Fruit fly (Drosophila melanogaster) whole organism, wandering third instar larva: ENCODE measurements around the gene Cda5.

Experiments used
- Abd-B ChIP-seq: fragments of >200 bp; optimal IDR thresholded peaks from 2 replicates; lab custom pipeline; 2017; ENCODE audit warnings: missing biosample characterization, missing genetic modification characterization
- CG32264 ChIP-seq: fragments of 200-800 bp; sonication (Bioruptor generic); optimal IDR thresholded peaks from 2 replicates; lab custom pipeline; 2016; ENCODE audit warnings: missing biosample characterization, missing genetic modification characterization
- CG9705 ChIP-seq: fragments of 200-800 bp; sonication (Bioruptor generic); optimal IDR thresholded peaks from 2 replicates; lab custom pipeline; 2018; ENCODE audit warnings: missing biosample characterization, mild to moderate bottlenecking, missing genetic modification characterization
- CrebA ChIP-seq: fragments of 200-800 bp; sonication (Bioruptor generic); optimal IDR thresholded peaks from 2 replicates; lab custom pipeline; 2016; ENCODE audit warnings: missing biosample characterization, mild to moderate bottlenecking, missing genetic modification characterization, borderline replicate concordance
- Dfd ChIP-seq: fragments of >200 bp; optimal IDR thresholded peaks from 2 replicates; lab custom pipeline; 2017; ENCODE audit warnings: missing biosample characterization, missing genetic modification characterization
- Dif ChIP-seq: fragments of 200-275, 200-300 bp; sonication (Bioruptor generic); optimal IDR thresholded peaks from 2 replicates; lab custom pipeline; 2018; ENCODE audit warnings: missing biosample characterization, missing genetic modification characterization; ENCODE audit not compliant: partially characterized antibody
- GATAd ChIP-seq: sonication (Bioruptor generic); optimal IDR thresholded peaks from 2 replicates; lab custom pipeline; 2016; ENCODE audit warnings: missing biosample characterization, missing genetic modification characterization
- HLH106 ChIP-seq: fragments of 200-800 bp; optimal IDR thresholded peaks from 3 replicates; lab custom pipeline; 2019; ENCODE audit warnings: missing biosample characterization, mild to moderate bottlenecking, missing genetic modification characterization, moderate library complexity
- Hnf4 ChIP-seq: fragments of 200-800 bp; sonication (Bioruptor generic); optimal IDR thresholded peaks from 2 replicates; lab custom pipeline; 2016; ENCODE audit warnings: missing biosample characterization, mild to moderate bottlenecking, missing genetic modification characterization
- Hr78 ChIP-seq: fragments of >200 bp; optimal IDR thresholded peaks from 2 replicates; lab custom pipeline; 2017; ENCODE audit warnings: missing biosample characterization, missing genetic modification characterization
- Jra ChIP-seq: sonication (Bioruptor generic); optimal IDR thresholded peaks from 2 replicates; lab custom pipeline; 2016; ENCODE audit warnings: missing biosample characterization, missing genetic modification characterization
- Mio ChIP-seq: sonication (Bioruptor generic); optimal IDR thresholded peaks from 2 replicates; lab custom pipeline; 2016; ENCODE audit warnings: missing biosample characterization, missing genetic modification characterization
- N ChIP-seq: fragments of >200 bp; optimal IDR thresholded peaks from 2 replicates; lab custom pipeline; 2018; ENCODE audit warnings: missing biosample characterization, missing external identifiers, missing genetic modification characterization
- OdsH ChIP-seq: fragments of 200-800 bp; sonication (Bioruptor generic); optimal IDR thresholded peaks from 2 replicates; lab custom pipeline; 2016; ENCODE audit warnings: missing biosample characterization, mild to moderate bottlenecking, missing genetic modification characterization
- Rel ChIP-seq, 2 experiments: fragments of 200-800 bp; sonication (Bioruptor generic) in 1 of 2; optimal IDR thresholded peaks; 2 replicates in 1 of 2; 3 replicates in 1 of 2; lab custom pipeline; 2016 to 2019; ENCODE audit warnings: mild to moderate bottlenecking in 2 of 2, missing biosample characterization in 2 of 2, missing genetic modification characterization in 2 of 2, moderate library complexity in 1 of 2
- Sp1 ChIP-seq: fragments of 200-800 bp; sonication (Bioruptor generic); optimal IDR thresholded peaks from 3 replicates; lab custom pipeline; 2019; ENCODE audit warnings: missing biosample characterization, mild to moderate bottlenecking, missing genetic modification characterization, moderate library complexity
- Vsx2 ChIP-seq: fragments of 200-300, 225-300 bp; sonication (Bioruptor generic); optimal IDR thresholded peaks from 2 replicates; lab custom pipeline; 2018; ENCODE audit warnings: missing biosample characterization, missing genetic modification characterization; ENCODE audit not compliant: partially characterized antibody
- br ChIP-seq: fragments of 200-800 bp; sonication (Bioruptor generic); optimal IDR thresholded peaks from 2 replicates; lab custom pipeline; 2016; ENCODE audit warnings: missing biosample characterization, missing genetic modification characterization
- brk ChIP-seq: fragments of 200-800 bp; sonication (Bioruptor generic); optimal IDR thresholded peaks from 2 replicates; lab custom pipeline; 2016; ENCODE audit warnings: missing biosample characterization, mild to moderate bottlenecking, missing genetic modification characterization
- dmrt93B ChIP-seq: fragments of 200-800 bp; sonication (Bioruptor generic); optimal IDR thresholded peaks from 2 replicates; lab custom pipeline; 2018; ENCODE audit warnings: missing biosample characterization, mild to moderate bottlenecking, missing genetic modification characterization
- dsf ChIP-seq: sonication (Bioruptor generic); optimal IDR thresholded peaks from 2 replicates; lab custom pipeline; 2016; ENCODE audit warnings: missing biosample characterization, missing genetic modification characterization, borderline replicate concordance
- ey ChIP-seq: fragments of 200-800 bp; sonication (Bioruptor generic); optimal IDR thresholded peaks from 2 replicates; lab custom pipeline; 2016; ENCODE audit warnings: missing biosample characterization, missing genetic modification characterization
- foxo ChIP-seq, 2 experiments: fragments of 200-800 bp; sonication (Bioruptor generic); optimal IDR thresholded peaks; 2 replicates in 1 of 2; 3 replicates in 1 of 2; lab custom pipeline; 2016 to 2017; ENCODE audit warnings: missing biosample characterization in 2 of 2, missing genetic modification characterization in 2 of 2
- fru ChIP-seq: fragments of 200-800 bp; sonication (Bioruptor generic); optimal IDR thresholded peaks from 3 replicates; lab custom pipeline; 2016; ENCODE audit warnings: missing biosample characterization, mild to moderate bottlenecking, missing genetic modification characterization
- h ChIP-seq: fragments of 200-800 bp; sonication (Bioruptor generic); optimal IDR thresholded peaks from 3 replicates; lab custom pipeline; 2016; ENCODE audit warnings: missing biosample characterization, mild to moderate bottlenecking, missing genetic modification characterization
- jim ChIP-seq: fragments of 175-275, 200-325 bp; sonication (Bioruptor generic); optimal IDR thresholded peaks from 2 replicates; lab custom pipeline; 2016; ENCODE audit warnings: missing biosample characterization, mild to moderate bottlenecking, missing genetic modification characterization
- lola ChIP-seq: fragments of >200 bp; optimal IDR thresholded peaks from 2 replicates; lab custom pipeline; 2017; ENCODE audit warnings: missing biosample characterization, missing genetic modification characterization
- psq ChIP-seq: fragments of 200-800 bp; sonication (Bioruptor generic); optimal IDR thresholded peaks from 3 replicates; lab custom pipeline; 2017; ENCODE audit warnings: missing biosample characterization, mild to moderate bottlenecking, missing genetic modification characterization, moderate library complexity
- rgr ChIP-seq: fragments of 200-800 bp; sonication (Bioruptor generic); optimal IDR thresholded peaks from 3 replicates; lab custom pipeline; 2016; ENCODE audit warnings: missing biosample characterization, mild to moderate bottlenecking, missing genetic modification characterization
- sage ChIP-seq: fragments of 200-800 bp; sonication (Bioruptor generic); optimal IDR thresholded peaks from 2 replicates; lab custom pipeline; 2016; ENCODE audit warnings: missing biosample characterization, mild to moderate bottlenecking, missing genetic modification characterization
- sv ChIP-seq: fragments of 200-800 bp; sonication (Bioruptor generic); optimal IDR thresholded peaks from 3 replicates; lab custom pipeline; 2016; ENCODE audit warnings: missing biosample characterization, missing genetic modification characterization
- tai ChIP-seq: sonication (Bioruptor generic); optimal IDR thresholded peaks from 2 replicates; lab custom pipeline; 2016; ENCODE audit warnings: missing biosample characterization, missing genetic modification characterization
- usp ChIP-seq: fragments of >200 bp; optimal IDR thresholded peaks from 2 replicates; lab custom pipeline; 2017; ENCODE audit warnings: missing biosample characterization, missing genetic modification characterization
- woc ChIP-seq: sonication (Bioruptor generic); optimal IDR thresholded peaks from 2 replicates; lab custom pipeline; 2016; ENCODE audit warnings: missing biosample characterization, mild to moderate bottlenecking, missing genetic modification characterization

Gene Cda5

dm6 chr2L:91830-92229 lies 26.6 kb upstream of the Cda5 start:
- TF ChIP-seq lola (GFP tag; lab: Kevin White, UChicago) (no peak), CG9705 (GFP tag; lab: Kevin White, UChicago) (peak; percentile 84), OdsH (peak; percentile 79), fru (peak; percentile 87), tai (GFP tag; lab: Kevin White, UChicago) (peak; percentile 17), HLH106 (tag; lab: Kevin White, UChicago) (peak; percentile 90), jim (GFP tag; lab: Kevin White, UChicago) (no peak), sage (GFP tag; lab: Kevin White, UChicago) (peak; percentile 59), br (GFP tag; lab: Kevin White, UChicago) (peak; percentile 85), rgr (GFP tag; lab: Kevin White, UChicago) (peak; percentile 81), foxo (GFP tag; optimal IDR thresholded peaks at IDR 0.05; lab: Kevin White, UChicago) (peak in 1 of 2 experiments; percentile 86), psq (GFP tag; lab: Kevin White, UChicago) (peak; percentile 64), Jra (GFP tag; lab: Kevin White, UChicago) (no peak), brk (GFP tag; lab: Kevin White, UChicago) (peak; percentile 71), Rel (GFP tag; optimal IDR thresholded peaks at IDR 0.05; lab: Kevin White, UChicago) (peak; percentile 68), Rel (tag; optimal IDR thresholded peaks at IDR 0.05; lab: Kevin White, UChicago) (peak; percentile 69), dmrt93B (GFP tag; lab: Kevin White, UChicago) (no peak), sv (GFP tag; lab: Kevin White, UChicago) (no peak), woc (peak; percentile 75), Dfd (GFP tag; lab: Kevin White, UChicago) (no peak), Hr78 (GFP tag; lab: Kevin White, UChicago) (no peak), GATAd (GFP tag; lab: Kevin White, UChicago) (no peak), Hnf4 (GFP tag; lab: Kevin White, UChicago) (peak; percentile 73), CG32264 (GFP tag; lab: Kevin White, UChicago) (peak; percentile 59), Sp1 (GFP tag; lab: Kevin White, UChicago) (peak; percentile 93), ey (GFP tag; lab: Kevin White, UChicago) (peak; percentile 79)

- no peak for TF ChIP-seq h (GFP tag; lab: Kevin White, UChicago)
- TF ChIP-seq Abd-B = no peak
- TF ChIP-seq OdsH = no peak
- TF ChIP-seq Vsx2 (GFP tag; lab: Kevin White, UChicago) = no peak
- no peak for TF ChIP-seq Dif (GFP tag; lab: Kevin White, UChicago)
These were observed 26.1 kb upstream of the Cda5 start for dm6 chr2L:91333-91732.

dm6 chr2L:90081-90480 lies 24.9 kb upstream of the Cda5 start:
- TF ChIP-seq brk (GFP tag; lab: Kevin White, UChicago) (no peak), psq (GFP tag; lab: Kevin White, UChicago) (no peak), N (GFP tag; lab: Kevin White, UChicago) (no peak), Abd-B (no peak), tai (GFP tag; lab: Kevin White, UChicago) (no peak), h (GFP tag; lab: Kevin White, UChicago) (no peak), CG9705 (GFP tag; lab: Kevin White, UChicago) (no peak), Hr78 (GFP tag; lab: Kevin White, UChicago) (no peak), CrebA (no peak), Mio (GFP tag; lab: Kevin White, UChicago) (no peak), OdsH (no peak)
- TF ChIP-seq, all 38 proteins: peak for 0

- TF ChIP-seq psq (GFP tag; lab: Kevin White, UChicago) (no peak), ey (GFP tag; lab: Kevin White, UChicago) (no peak), foxo (GFP tag; optimal IDR thresholded peaks at IDR 0.05; lab: Kevin White, UChicago) (no peak), Jra (GFP tag; lab: Kevin White, UChicago) (no peak), N (GFP tag; lab: Kevin White, UChicago) (no peak), Abd-B (no peak), sage (GFP tag; lab: Kevin White, UChicago) (no peak), br (GFP tag; lab: Kevin White, UChicago) (no peak), usp (GFP tag; lab: Kevin White, UChicago) (no peak), HLH106 (tag; lab: Kevin White, UChicago) (no peak), jim (GFP tag; lab: Kevin White, UChicago) (no peak), dsf (GFP tag; lab: Kevin White, UChicago) (no peak), h (GFP tag; lab: Kevin White, UChicago) (no peak), Dfd (GFP tag; lab: Kevin White, UChicago) (no peak), CG9705 (GFP tag; lab: Kevin White, UChicago) (no peak), Sp1 (GFP tag; lab: Kevin White, UChicago) (no peak), lola (GFP tag; lab: Kevin White, UChicago) (no peak), Mio (GFP tag; lab: Kevin White, UChicago) (no peak)
These were observed 24.0 kb upstream of the Cda5 start for dm6 chr2L:89158-89557.
